Fruit fly (Drosophila melanogaster) whole organism, embryonic: ENCODE measurements around the gene Sox100B.
A peak's percentile ranks its signal among the peaks of the same experiment; 100 is the strongest.

Source experiments
- CG11093 ChIP-seq: fragments of 200-800 bp; sonication (Bioruptor generic); IDR thresholded peaks from 3 replicates; pipeline ENCODE4 v1.3.6; 2022; ENCODE audit warnings: missing biosample characterization, missing genetic modification characterization
- CG12236 ChIP-seq: fragments of 200-800 bp; sonication (Bioruptor generic); optimal IDR thresholded peaks from 2 replicates; lab custom pipeline; 2016; ENCODE audit warnings: missing biosample characterization, missing genetic modification characterization
- CG12769 ChIP-seq: fragments of 200-800 bp; sonication (Bioruptor generic); optimal IDR thresholded peaks from 2 replicates; lab custom pipeline; 2019; ENCODE audit warnings: missing biosample characterization, mild to moderate bottlenecking, missing genetic modification characterization, moderate library complexity
- CG13775 ChIP-seq: fragments of 200-800 bp; sonication (Bioruptor generic); optimal IDR thresholded peaks from 3 replicates; lab custom pipeline; 2017; ENCODE audit warnings: missing biosample characterization, mild to moderate bottlenecking, missing genetic modification characterization
- CG14441 ChIP-seq: fragments of 200-800 bp; sonication (Bioruptor generic); IDR thresholded peaks from 2 replicates; pipeline ENCODE4 v1.3.6; 2022; ENCODE audit warnings: missing biosample characterization, missing genetic modification characterization
- CG1603 ChIP-seq: fragments of 200-800 bp; sonication (Bioruptor generic); optimal IDR thresholded peaks from 2 replicates; lab custom pipeline; 2019; ENCODE audit warnings: missing biosample characterization, mild to moderate bottlenecking, missing genetic modification characterization, moderate library complexity
- CG17829 ChIP-seq: fragments of 200-800 bp; optimal IDR thresholded peaks from 2 replicates; lab custom pipeline; 2019; ENCODE audit warnings: missing biosample characterization, mild to moderate bottlenecking, missing genetic modification characterization, moderate library complexity
- CG1792 ChIP-seq: fragments of 200-800 bp; sonication (Bioruptor generic); optimal IDR thresholded peaks from 2 replicates; lab custom pipeline; 2016; ENCODE audit warnings: missing biosample characterization, missing genetic modification characterization
- CG30431 ChIP-seq: fragments of 200-800 bp; sonication (Bioruptor generic); optimal IDR thresholded peaks from 2 replicates; lab custom pipeline; 2017; ENCODE audit warnings: missing biosample characterization, missing genetic modification characterization
- CG3847 ChIP-seq: fragments of 200-800 bp; sonication (Bioruptor generic); IDR thresholded peaks from 2 replicates; pipeline ENCODE4 v1.3.6; 2022; ENCODE audit warnings: missing biosample characterization, missing genetic modification characterization
- CG7372 ChIP-seq: fragments of 200-800 bp; sonication (Bioruptor generic); IDR thresholded peaks from 2 replicates; pipeline ENCODE4 v1.3.6; 2022; ENCODE audit warnings: missing biosample characterization, missing genetic modification characterization
- CG8765 ChIP-seq: fragments of 200-800 bp; sonication (Bioruptor generic); IDR thresholded peaks from 2 replicates; pipeline ENCODE4 v1.3.6; 2022; ENCODE audit warnings: missing biosample characterization, missing genetic modification characterization
- CG9727 ChIP-seq: fragments of 200-800 bp; sonication (Bioruptor generic); optimal IDR thresholded peaks from 3 replicates; lab custom pipeline; 2017; ENCODE audit warnings: missing biosample characterization, mild to moderate bottlenecking, missing genetic modification characterization
- CG9876 ChIP-seq: fragments of 200-800 bp; sonication (Bioruptor generic); optimal IDR thresholded peaks from 2 replicates; lab custom pipeline; 2016; ENCODE audit warnings: missing biosample characterization, missing genetic modification characterization
- Dbx ChIP-seq: fragments of 200-800 bp; sonication (Bioruptor generic); IDR thresholded peaks from 3 replicates; pipeline ENCODE4 v1.3.6; 2022; ENCODE audit warnings: missing biosample characterization, missing genetic modification characterization
- Dfd ChIP-seq, 2 experiments: fragments of >200 bp; optimal IDR thresholded peaks; 2 replicates each; lab custom pipeline; 2017; ENCODE audit warnings: missing biosample characterization in 2 of 2, missing genetic modification characterization in 2 of 2
- Doc3 ChIP-seq: fragments of 200-800 bp; sonication (Bioruptor generic); IDR thresholded peaks from 3 replicates; pipeline ENCODE4 v1.3.6; 2022; ENCODE audit warnings: missing biosample characterization, missing genetic modification characterization; ENCODE audit not compliant: partially characterized antibody
- Ets65A ChIP-seq: fragments of 200-800 bp; sonication (Bioruptor generic); peaks from one replicate; lab custom pipeline; 2016; ENCODE audit warnings: missing biosample characterization, missing genetic modification characterization
- Gsc ChIP-seq: fragments of 200-800 bp; sonication (Bioruptor generic); IDR thresholded peaks from 2 replicates; pipeline ENCODE4 v1.3.6; 2022; ENCODE audit warnings: missing biosample characterization, missing genetic modification characterization
- HLHmδ ChIP-seq: fragments of 200-800 bp; sonication (Bioruptor generic); optimal IDR thresholded peaks from 2 replicates; lab custom pipeline; 2018; ENCODE audit warnings: missing biosample characterization, mild to moderate bottlenecking, missing genetic modification characterization, moderate library complexity
- Max ChIP-seq: fragments of 200-800 bp; sonication (Bioruptor generic); optimal IDR thresholded peaks from 2 replicates; lab custom pipeline; 2016; ENCODE audit warnings: missing biosample characterization, mild to moderate bottlenecking, missing genetic modification characterization
- Myb ChIP-seq: fragments of 200-800 bp; sonication (Bioruptor generic); optimal IDR thresholded peaks from 2 replicates; lab custom pipeline; 2016; ENCODE audit warnings: missing biosample characterization, missing genetic modification characterization
- NC2α ChIP-seq: fragments of 200-800 bp; sonication (Bioruptor generic); optimal IDR thresholded peaks from 2 replicates; lab custom pipeline; 2016; ENCODE audit warnings: missing biosample characterization, missing genetic modification characterization
- NFAT ChIP-seq: fragments of 200-800 bp; sonication (Bioruptor generic); IDR thresholded peaks from 2 replicates; pipeline ENCODE4 v1.3.6; 2022; ENCODE audit warnings: missing biosample characterization, missing genetic modification characterization
- Oaz ChIP-seq: fragments of 200-800 bp; sonication (Bioruptor generic); IDR thresholded peaks from 2 replicates; pipeline ENCODE4 v1.3.6; 2022; ENCODE audit warnings: missing biosample characterization, missing genetic modification characterization
- Oli ChIP-seq: fragments of 200-800 bp; sonication (Bioruptor generic); optimal IDR thresholded peaks from 2 replicates; lab custom pipeline; 2018; ENCODE audit warnings: missing biosample characterization, mild to moderate bottlenecking, missing genetic modification characterization, moderate library complexity
- Pdp1 ChIP-seq, 2 experiments: fragments of 200-800 bp; sonication (Bioruptor generic); optimal IDR thresholded peaks; 3 replicates each; lab custom pipeline; 2016; ENCODE audit warnings: missing biosample characterization in 2 of 2, missing genetic modification characterization in 2 of 2, mild to moderate bottlenecking in 1 of 2, moderate library complexity in 1 of 2
- Rfx ChIP-seq: fragments of 200-800 bp; sonication (Bioruptor generic); IDR thresholded peaks from 2 replicates; pipeline ENCODE4 v1.3.6; 2022; ENCODE audit warnings: missing biosample characterization, missing genetic modification characterization
- Sin3A ChIP-seq: fragments of >200 bp; optimal IDR thresholded peaks from 2 replicates; lab custom pipeline; 2018
- Sox102F ChIP-seq: fragments of 200-800 bp; sonication (Bioruptor generic); optimal IDR thresholded peaks from 2 replicates; lab custom pipeline; 2018; ENCODE audit warnings: missing biosample characterization, mild to moderate bottlenecking, missing genetic modification characterization, moderate library complexity
- Sry-β ChIP-seq: fragments of 200-800 bp; sonication (Bioruptor generic); optimal IDR thresholded peaks from 2 replicates; lab custom pipeline; 2018; ENCODE audit warnings: missing biosample characterization, mild to moderate bottlenecking, missing genetic modification characterization, moderate library complexity
- Usf ChIP-seq: fragments of 200-800 bp; sonication (Bioruptor generic); optimal IDR thresholded peaks from 2 replicates; lab custom pipeline; 2017; ENCODE audit warnings: missing genotype, missing biosample characterization, missing genetic modification characterization
- ase ChIP-seq: fragments of 200-800 bp; sonication (Bioruptor generic); IDR thresholded peaks from 3 replicates; pipeline ENCODE4 v1.3.6; 2022; ENCODE audit warnings: missing biosample characterization, missing genetic modification characterization
- bsh ChIP-seq, 2 experiments: fragments of 200-800 bp; sonication (Bioruptor generic); optimal IDR thresholded peaks; 2 replicates each; lab custom pipeline; 2017 to 2018; ENCODE audit warnings: mild to moderate bottlenecking in 2 of 2, missing biosample characterization in 2 of 2, missing genetic modification characterization in 2 of 2, moderate library complexity in 1 of 2
- cad ChIP-seq: fragments of >200 bp; optimal IDR thresholded peaks from 2 replicates; lab custom pipeline; 2017; ENCODE audit warnings: missing biosample characterization, missing genetic modification characterization
- chn ChIP-seq: fragments of 200-800 bp; sonication (Bioruptor generic); optimal IDR thresholded peaks from 2 replicates; lab custom pipeline; 2016; ENCODE audit warnings: missing biosample characterization, missing genetic modification characterization
- crp ChIP-seq, 2 experiments: fragments of 200-800 bp; sonication (Bioruptor generic); optimal IDR thresholded peaks; 2 replicates in 1 of 2; 3 replicates in 1 of 2; lab custom pipeline; 2017; ENCODE audit warnings: missing biosample characterization in 2 of 2, missing genetic modification characterization in 2 of 2, mild to moderate bottlenecking in 1 of 2, moderate library complexity in 1 of 2
- dan ChIP-seq: fragments of 200-800 bp; sonication (Bioruptor generic); IDR thresholded peaks from 2 replicates; pipeline ENCODE4 v1.3.6; 2022; ENCODE audit warnings: missing biosample characterization, missing genetic modification characterization
- esg ChIP-seq: fragments of 200-800 bp; sonication (Bioruptor generic); conservative IDR thresholded peaks from 2 replicates; pipeline ENCODE4 v1.3.6; 2022; ENCODE audit warnings: missing biosample characterization, missing genetic modification characterization
- jigr1 ChIP-seq: fragments of 200-800 bp; sonication (Bioruptor generic); IDR thresholded peaks from 3 replicates; pipeline ENCODE4 v1.3.6; 2022; ENCODE audit warnings: missing biosample characterization, missing genetic modification characterization
- ken ChIP-seq: fragments of 200-800 bp; sonication (Bioruptor generic); IDR thresholded peaks from 3 replicates; pipeline ENCODE4 v1.3.6; 2022; ENCODE audit warnings: missing biosample characterization, missing genetic modification characterization
- klu ChIP-seq: fragments of 200-800 bp; sonication (Bioruptor generic); IDR thresholded peaks from 2 replicates; pipeline ENCODE4 v1.3.6; 2022; ENCODE audit warnings: missing biosample characterization, missing genetic modification characterization
- kni ChIP-seq: fragments of 200-800 bp; sonication (Bioruptor generic); optimal IDR thresholded peaks from 3 replicates; lab custom pipeline; 2017; ENCODE audit warnings: mild to moderate bottlenecking, missing biosample characterization, missing genetic modification reagents, missing genetic modification characterization
- nau ChIP-seq: fragments of 200-800 bp; sonication (Bioruptor generic); optimal IDR thresholded peaks from 3 replicates; lab custom pipeline; 2017; ENCODE audit warnings: missing biosample characterization, mild to moderate bottlenecking, missing genetic modification characterization, missing genetic modification reagents
- odd ChIP-seq: fragments of 200-800 bp; sonication (Bioruptor generic); optimal IDR thresholded peaks from 2 replicates; lab custom pipeline; 2017; ENCODE audit warnings: missing biosample characterization, mild to moderate bottlenecking, missing genetic modification characterization
- otp ChIP-seq: fragments of 200-800 bp; sonication (Bioruptor generic); IDR thresholded peaks from 3 replicates; pipeline ENCODE4, ENCODE4 v1.3.6; 2022; ENCODE audit warnings: missing biosample characterization, missing genetic modification characterization
- peb ChIP-seq: fragments of 200-800 bp; sonication (Bioruptor generic); IDR thresholded peaks from 2 replicates; pipeline ENCODE4 v1.3.6; 2022; ENCODE audit warnings: missing biosample characterization, missing genetic modification characterization
- pzg ChIP-seq: fragments of 200-800 bp; sonication (Bioruptor generic); optimal IDR thresholded peaks from 3 replicates; lab custom pipeline; 2018; ENCODE audit warnings: missing biosample characterization, mild to moderate bottlenecking, missing genetic modification characterization, moderate library complexity
- rib ChIP-seq: fragments of 200-800 bp; sonication (Bioruptor generic); IDR thresholded peaks from 2 replicates; pipeline ENCODE4 v1.3.6; 2022; ENCODE audit warnings: missing biosample characterization, missing genetic modification characterization
- slou ChIP-seq: fragments of 200-800 bp; sonication (Bioruptor generic); optimal IDR thresholded peaks from 3 replicates; lab custom pipeline; 2016; ENCODE audit warnings: missing biosample characterization, missing genetic modification characterization
- sob ChIP-seq: fragments of 200-800 bp; sonication (Bioruptor generic); IDR thresholded peaks from 2 replicates; pipeline ENCODE4 v1.3.6; 2022; ENCODE audit warnings: missing biosample characterization, missing genetic modification characterization
- usp ChIP-seq: fragments of >200 bp; optimal IDR thresholded peaks from 2 replicates; lab custom pipeline; 2017; ENCODE audit warnings: missing biosample characterization, missing genetic modification characterization
- yki ChIP-seq: fragments of >200 bp; optimal IDR thresholded peaks from 3 replicates; lab custom pipeline; 2018

Sox100B gene

DNA sequence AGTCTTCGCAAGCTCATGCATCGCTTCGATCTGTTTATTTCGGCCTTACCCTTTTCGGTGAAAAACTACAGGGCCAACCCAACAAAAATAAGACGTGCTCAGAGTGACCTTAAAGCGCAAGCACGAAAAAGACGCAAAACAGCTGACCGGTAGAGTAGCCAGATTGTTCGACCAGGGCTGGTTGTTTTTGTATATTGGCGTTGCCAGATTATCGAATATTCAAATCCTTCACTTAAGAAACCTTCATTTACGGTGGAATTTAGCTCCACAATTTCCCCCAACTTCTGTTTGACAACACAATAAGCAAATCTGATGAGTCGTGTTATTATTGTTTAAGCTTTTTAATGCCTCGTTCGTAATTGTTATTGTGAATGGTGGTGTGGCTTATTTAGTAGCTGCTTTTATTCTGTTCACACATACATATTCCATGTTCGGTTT is 11.2 kb upstream of the Sox100B start, which contains the start of gene Chchd3 (continued):
- no peak for TF ChIP-seq dan (GFP tag; lab: Robert Waterston, UW)
- TF ChIP-seq Rfx (GFP tag; lab: Robert Waterston, UW), result no peak
- TF ChIP-seq Dbx (GFP tag; lab: Robert Waterston, UW), result 0 out of 3 replicates have a peak, but pooled peaks have one; percentile 30
- TF ChIP-seq ken (GFP tag; lab: Robert Waterston, UW), result no peak
- no peak for TF ChIP-seq Ets65A
- TF ChIP-seq kni (GFP tag; lab: Kevin White, UChicago), result no peak
- no peak for TF ChIP-seq yki (lab: Kevin White, UChicago)
- TF ChIP-seq CG3847 (GFP tag; lab: Robert Waterston, UW), result peak; percentile 68
- peak; percentile 79 for TF ChIP-seq Sin3A (lab: Kevin White, UChicago)
- TF ChIP-seq CG9876 (GFP tag; lab: Kevin White, UChicago), result no peak
- no peak for TF ChIP-seq CG8765 (GFP tag; lab: Robert Waterston, UW)
- TF ChIP-seq esg, result no peak
- no peak for TF ChIP-seq nau (GFP tag; lab: Kevin White, UChicago)
- TF ChIP-seq Sox102F (GFP tag; lab: Kevin White, UChicago), result no peak
- no peak for TF ChIP-seq jigr1
- TF ChIP-seq rib, result no peak
- TF ChIP-seq ase (GFP tag; lab: Robert Waterston, UW), result no peak
- TF ChIP-seq NFAT (GFP tag; lab: Robert Waterston, UW), result peak; percentile 20; the same call in 1 of the 2 replicates
- TF ChIP-seq pzg, result peak; percentile 94
- no peak for TF ChIP-seq CG12769 (tag; lab: Kevin White, UChicago)
- TF ChIP-seq CG12236, result peak; percentile 7
- TF ChIP-seq otp (GFP tag; lab: Robert Waterston, UW), result no peak
- no peak for TF ChIP-seq Usf (GFP tag; lab: Kevin White, UChicago)
- no peak for TF ChIP-seq slou (GFP tag; lab: Kevin White, UChicago)
- TF ChIP-seq NC2α (GFP tag; lab: Kevin White, UChicago), result no peak
- no peak for TF ChIP-seq Dfd (GFP tag; optimal IDR thresholded peaks at IDR 0.05; lab: Kevin White, UChicago)
- TF ChIP-seq chn (GFP tag; lab: Kevin White, UChicago), result no peak
- no peak for TF ChIP-seq CG9727 (GFP tag; lab: Kevin White, UChicago)
- TF ChIP-seq sob (GFP tag; lab: Robert Waterston, UW), result 0 out of 2 replicates have a peak, but pooled peaks have one; percentile 26
- TF ChIP-seq klu (GFP tag; lab: Robert Waterston, UW), result no peak
- TF ChIP-seq CG1792 (GFP tag; lab: Kevin White, UChicago), result no peak
- peak; percentile 5 for TF ChIP-seq CG17829
- TF ChIP-seq peb, result no peak
- TF ChIP-seq usp, result no peak
- TF ChIP-seq Max (GFP tag; lab: Kevin White, UChicago), result no peak
- TF ChIP-seq CG1603 (tag; lab: Kevin White, UChicago), result peak; percentile 67
- TF ChIP-seq CG14441 (GFP tag; lab: Robert Waterston, UW), result no peak
- TF ChIP-seq CG30431 (GFP tag; lab: Kevin White, UChicago), result no peak
- TF ChIP-seq Myb (GFP tag; lab: Kevin White, UChicago), result peak; percentile 40
- peak; percentile 25 for TF ChIP-seq CG13775 (GFP tag; lab: Kevin White, UChicago)
- TF ChIP-seq CG7372 (GFP tag; lab: Robert Waterston, UW), result no peak
- TF ChIP-seq cad (GFP tag; lab: Kevin White, UChicago), result no peak
- no peak for TF ChIP-seq Doc3 (GFP tag; lab: Robert Waterston, UW)
- no peak for TF ChIP-seq Oli
- TF ChIP-seq CG11093 (GFP tag; lab: Robert Waterston, UW), result no peak
- TF ChIP-seq Gsc, result no peak
- TF ChIP-seq bsh (GFP tag; optimal IDR thresholded peaks at IDR 0.05; lab: Kevin White, UChicago), result no peak
- peak; percentile 1 to 79 for TF ChIP-seq Pdp1 (GFP tag; optimal IDR thresholded peaks at IDR 0.05; lab: Kevin White, UChicago)
- TF ChIP-seq crp (GFP tag; optimal IDR thresholded peaks at IDR 0.05; lab: Kevin White, UChicago), result peak; percentile 78 to 96
- TF ChIP-seq odd (GFP tag; lab: Kevin White, UChicago), result no peak
- no peak for TF ChIP-seq Oaz
- TF ChIP-seq Sry-β (GFP tag; lab: Kevin White, UChicago), result no peak
- TF ChIP-seq HLHmδ (GFP tag; lab: Kevin White, UChicago), result no peak
